Fruit fly (Drosophila melanogaster) whole organism, embryonic: ENCODE results near the gene CG46304.

Experiments
- Antp ChIP-seq: fragments of 200-800 bp; sonication (Bioruptor generic); optimal IDR thresholded peaks from 3 replicates; lab custom pipeline; 2016; ENCODE audit warnings: missing biosample characterization, missing genetic modification characterization
- Awh ChIP-seq: fragments of 200-800 bp; sonication (Bioruptor generic); IDR thresholded peaks from 2 replicates; pipeline ENCODE4, ENCODE4 v1.3.6; 2022; ENCODE audit warnings: missing biosample characterization, missing genetic modification characterization
- CG10267 ChIP-seq: fragments of 200-800 bp; sonication (Bioruptor generic); optimal IDR thresholded peaks from 2 replicates; lab custom pipeline; 2018; ENCODE audit warnings: missing biosample characterization, mild to moderate bottlenecking, missing genetic modification characterization, moderate library complexity
- CG10321 ChIP-seq: fragments of 200-800 bp; sonication (Bioruptor generic); IDR thresholded peaks from 2 replicates; pipeline ENCODE4 v1.3.6; 2022; ENCODE audit warnings: missing biosample characterization, missing genetic modification characterization
- CG10565 ChIP-seq: fragments of 200-800 bp; sonication (Bioruptor generic); optimal IDR thresholded peaks from 3 replicates; lab custom pipeline; 2016; ENCODE audit warnings: missing biosample characterization, mild to moderate bottlenecking, missing genetic modification characterization
- CG10959 ChIP-seq: fragments of 200-800 bp; sonication (Bioruptor generic); IDR thresholded peaks from 2 replicates; pipeline ENCODE4 v1.3.6; 2022; ENCODE audit warnings: missing biosample characterization, missing genetic modification characterization
- CG11247 ChIP-seq: fragments of 200-800 bp; sonication (Bioruptor generic); IDR thresholded peaks from 2 replicates; pipeline ENCODE4 v1.3.6; 2022; ENCODE audit warnings: missing biosample characterization, missing genetic modification characterization
- CG12155 ChIP-seq: fragments of 200-800 bp; sonication (Bioruptor generic); optimal IDR thresholded peaks from 3 replicates; lab custom pipeline; 2016; ENCODE audit warnings: missing biosample characterization, missing genetic modification characterization
- CG13424 ChIP-seq: fragments of 200-800 bp; sonication (Bioruptor generic); optimal IDR thresholded peaks from 2 replicates; lab custom pipeline; 2019; ENCODE audit warnings: missing biosample characterization, mild to moderate bottlenecking, missing genetic modification characterization, moderate library complexity
- CG14014 ChIP-seq: fragments of 200-800 bp; sonication (Bioruptor generic); IDR thresholded peaks from 2 replicates; pipeline ENCODE4 v1.3.6; 2022; ENCODE audit warnings: missing biosample characterization, missing genetic modification characterization
- CG15479 ChIP-seq: fragments of 200-800 bp; sonication (Bioruptor generic); optimal IDR thresholded peaks from 3 replicates; lab custom pipeline; 2019; ENCODE audit warnings: missing biosample characterization, mild to moderate bottlenecking, missing genetic modification characterization, moderate library complexity
- CG1602 ChIP-seq: fragments of 200-800 bp; sonication (Bioruptor generic); optimal IDR thresholded peaks from 3 replicates; lab custom pipeline; 2016; ENCODE audit warnings: missing biosample characterization, missing genetic modification characterization
- CG1647 ChIP-seq: fragments of 200-800 bp; sonication (Bioruptor generic); optimal IDR thresholded peaks from 3 replicates; lab custom pipeline; 2016; ENCODE audit warnings: missing biosample characterization, missing genetic modification characterization
- CG16863 ChIP-seq: fragments of 200-800 bp; sonication (Bioruptor generic); optimal IDR thresholded peaks from 3 replicates; lab custom pipeline; 2016; ENCODE audit warnings: missing biosample characterization, missing genetic modification characterization
- CG18262 ChIP-seq: fragments of 200-800 bp; optimal IDR thresholded peaks from 3 replicates; lab custom pipeline; 2019; ENCODE audit warnings: missing biosample characterization, mild to moderate bottlenecking, missing genetic modification characterization, moderate library complexity
- CG18599 ChIP-seq: fragments of 200-800 bp; sonication (Bioruptor generic); optimal IDR thresholded peaks from 3 replicates; lab custom pipeline; 2017; ENCODE audit warnings: missing biosample characterization, missing genetic modification characterization, mild to moderate bottlenecking, moderate library complexity, missing genetic modification reagents
- CG18764 ChIP-seq: fragments of 200-800 bp; sonication (Bioruptor generic); optimal IDR thresholded peaks from 3 replicates; lab custom pipeline; 2016; ENCODE audit warnings: missing biosample characterization, missing genetic modification characterization
- CG31224 ChIP-seq: fragments of 200-800 bp; sonication (Bioruptor generic); IDR thresholded peaks from 2 replicates; pipeline ENCODE4 v1.3.6; 2022; ENCODE audit warnings: missing biosample characterization, missing genetic modification characterization
- CG31441 ChIP-seq: fragments of 200-800 bp; sonication (Bioruptor generic); IDR thresholded peaks from 2 replicates; pipeline ENCODE4 v1.3.6; 2022; ENCODE audit warnings: missing biosample characterization, missing genetic modification characterization
- CG7839 ChIP-seq: fragments of 200-800 bp; sonication (Bioruptor generic); optimal IDR thresholded peaks from 3 replicates; lab custom pipeline; 2018; ENCODE audit warnings: missing biosample characterization, mild to moderate bottlenecking, missing genetic modification characterization, moderate library complexity
- CG8359 ChIP-seq: fragments of 200-800 bp; sonication (Bioruptor generic); optimal IDR thresholded peaks from 2 replicates; lab custom pipeline; 2017; ENCODE audit warnings: missing biosample characterization, mild to moderate bottlenecking, missing genetic modification characterization, borderline replicate concordance
- CG9215 ChIP-seq: fragments of 200-800 bp; sonication (Bioruptor generic); IDR thresholded peaks from 2 replicates; pipeline ENCODE4 v1.3.6; 2022; ENCODE audit warnings: missing biosample characterization, missing genetic modification characterization
- D ChIP-seq, 2 experiments: fragments of 200-800 bp in 1 of 2; fragments of >200 bp in 1 of 2; sonication (Bioruptor generic) in 1 of 2; optimal IDR thresholded peaks; 2 replicates in 1 of 2; 3 replicates in 1 of 2; lab custom pipeline; 2017; ENCODE audit warnings: mild to moderate bottlenecking in 1 of 2, missing biosample characterization in 1 of 2, missing genetic modification characterization in 1 of 2, missing genetic modification reagents in 1 of 2
- Dad ChIP-seq: fragments of 200-800 bp; sonication (Bioruptor generic); optimal IDR thresholded peaks from 3 replicates; lab custom pipeline; 2016; ENCODE audit warnings: missing biosample characterization, missing genetic modification characterization
- Ets65A ChIP-seq: fragments of 200-800 bp; sonication (Bioruptor generic); peaks from one replicate; lab custom pipeline; 2016; ENCODE audit warnings: missing biosample characterization, missing genetic modification characterization
- Lhr ChIP-seq: fragments of 200-800 bp; sonication (Bioruptor generic); optimal IDR thresholded peaks from 3 replicates; lab custom pipeline; 2017; ENCODE audit warnings: mild to moderate bottlenecking, missing biosample characterization, missing genetic modification reagents, missing genetic modification characterization
- Mrtf ChIP-seq: fragments of 200-800 bp; sonication (Bioruptor generic); IDR thresholded peaks from 3 replicates; pipeline ENCODE4 v1.3.6; 2022; ENCODE audit warnings: missing biosample characterization, missing genetic modification characterization
- Opbp ChIP-seq: fragments of 200-800 bp; sonication (Bioruptor generic); IDR thresholded peaks from 3 replicates; pipeline ENCODE4 v1.3.6; 2022; ENCODE audit warnings: missing biosample characterization, missing genetic modification characterization; ENCODE audit not compliant: partially characterized antibody
- Sry-δ ChIP-seq: fragments of 200-800 bp; sonication (Bioruptor generic); optimal IDR thresholded peaks from 2 replicates; lab custom pipeline; 2016; ENCODE audit warnings: missing biosample characterization, missing genetic modification characterization
- Usf ChIP-seq: fragments of 200-800 bp; sonication (Bioruptor generic); optimal IDR thresholded peaks from 2 replicates; lab custom pipeline; 2017; ENCODE audit warnings: missing genotype, missing biosample characterization, missing genetic modification characterization
- al ChIP-seq: fragments of 200-800 bp; sonication (Bioruptor generic); IDR thresholded peaks from 2 replicates; pipeline ENCODE4 v1.3.6; 2022; ENCODE audit warnings: missing biosample characterization, missing genetic modification characterization
- ash1 ChIP-seq: fragments of 200-800 bp; sonication (Bioruptor generic); optimal IDR thresholded peaks from 2 replicates; lab custom pipeline; 2018; ENCODE audit warnings: missing biosample characterization, mild to moderate bottlenecking, missing genetic modification characterization
- btn ChIP-seq: fragments of 200-800 bp; sonication (Bioruptor generic); optimal IDR thresholded peaks from 2 replicates; lab custom pipeline; 2016; ENCODE audit warnings: missing biosample characterization, missing genetic modification characterization
- cas ChIP-seq: fragments of 200-800 bp; sonication (Bioruptor generic); IDR thresholded peaks from 2 replicates; pipeline ENCODE4 v1.3.6; 2022; ENCODE audit warnings: missing biosample characterization, missing genetic modification characterization
- chinmo ChIP-seq: fragments of 200-800 bp; sonication (Bioruptor generic); IDR thresholded peaks from 4 replicates; pipeline ENCODE4 v1.3.6; 2022; ENCODE audit warnings: missing biosample characterization, missing genetic modification characterization; ENCODE audit not compliant: partially characterized antibody
- crc ChIP-seq: fragments of 200-800 bp; sonication (Bioruptor generic); optimal IDR thresholded peaks from 2 replicates; lab custom pipeline; 2016; ENCODE audit warnings: missing biosample characterization, missing genetic modification characterization
- fd102C ChIP-seq: fragments of 200-800 bp; sonication (Bioruptor generic); optimal IDR thresholded peaks from 2 replicates; lab custom pipeline; 2018; ENCODE audit warnings: missing biosample characterization, mild to moderate bottlenecking, missing genetic modification characterization, moderate library complexity
- grau ChIP-seq: fragments of 200-800 bp; optimal IDR thresholded peaks from 3 replicates; lab custom pipeline; 2019; ENCODE audit warnings: missing biosample characterization, mild to moderate bottlenecking, missing genetic modification characterization, moderate library complexity
- jumu ChIP-seq: fragments of 200-800 bp; sonication (Bioruptor generic); optimal IDR thresholded peaks from 3 replicates; lab custom pipeline; 2016; ENCODE audit warnings: missing biosample characterization, missing genetic modification characterization
- kni ChIP-seq: fragments of 200-800 bp; sonication (Bioruptor generic); optimal IDR thresholded peaks from 3 replicates; lab custom pipeline; 2017; ENCODE audit warnings: mild to moderate bottlenecking, missing biosample characterization, missing genetic modification reagents, missing genetic modification characterization
- lmd ChIP-seq: fragments of 200-800 bp; sonication (Bioruptor generic); IDR thresholded peaks from 2 replicates; pipeline ENCODE4 v1.3.6; 2022; ENCODE audit warnings: missing biosample characterization, missing genetic modification characterization
- otp ChIP-seq: fragments of 200-800 bp; sonication (Bioruptor generic); IDR thresholded peaks from 3 replicates; pipeline ENCODE4, ENCODE4 v1.3.6; 2022; ENCODE audit warnings: missing biosample characterization, missing genetic modification characterization
- pzg ChIP-seq: fragments of 200-800 bp; sonication (Bioruptor generic); optimal IDR thresholded peaks from 3 replicates; lab custom pipeline; 2018; ENCODE audit warnings: missing biosample characterization, mild to moderate bottlenecking, missing genetic modification characterization, moderate library complexity
- sc ChIP-seq, 3 experiments: fragments of >200 bp in 2 of 3; fragments of 200-800 bp in 1 of 3; sonication (Bioruptor generic) in 1 of 3; optimal IDR thresholded peaks; 2 replicates in 2 of 3; 3 replicates in 1 of 3; lab custom pipeline; 2017; ENCODE audit warnings: mild to moderate bottlenecking in 1 of 3, missing biosample characterization in 1 of 3, missing genetic modification characterization in 1 of 3, missing genetic modification reagents in 1 of 3
- sens-2 ChIP-seq: fragments of 200-800 bp; sonication (Bioruptor generic); IDR thresholded peaks from 2 replicates; pipeline ENCODE4 v1.3.6; 2022; ENCODE audit warnings: missing biosample characterization, missing genetic modification characterization
- slbo ChIP-seq: fragments of 200-800 bp; sonication (Bioruptor generic); IDR thresholded peaks from 2 replicates; pipeline ENCODE4 v1.3.6; 2022; ENCODE audit warnings: missing biosample characterization, missing genetic modification characterization
- so ChIP-seq: fragments of 200-800 bp; sonication (Bioruptor generic); IDR thresholded peaks from 3 replicates; pipeline ENCODE4 v1.3.6; 2022; ENCODE audit warnings: missing biosample characterization, missing genetic modification characterization
- sob ChIP-seq: fragments of 200-800 bp; sonication (Bioruptor generic); IDR thresholded peaks from 2 replicates; pipeline ENCODE4 v1.3.6; 2022; ENCODE audit warnings: missing biosample characterization, missing genetic modification characterization
- tap ChIP-seq: fragments of 200-800 bp; optimal IDR thresholded peaks from 3 replicates; lab custom pipeline; 2019; ENCODE audit warnings: missing biosample characterization, mild to moderate bottlenecking, missing genetic modification characterization, moderate library complexity
- tx ChIP-seq: fragments of 200-800 bp; sonication (Bioruptor generic); optimal IDR thresholded peaks from 2 replicates; lab custom pipeline; 2016; ENCODE audit warnings: missing biosample characterization, missing genetic modification characterization

The CG46304 gene

DNA sequence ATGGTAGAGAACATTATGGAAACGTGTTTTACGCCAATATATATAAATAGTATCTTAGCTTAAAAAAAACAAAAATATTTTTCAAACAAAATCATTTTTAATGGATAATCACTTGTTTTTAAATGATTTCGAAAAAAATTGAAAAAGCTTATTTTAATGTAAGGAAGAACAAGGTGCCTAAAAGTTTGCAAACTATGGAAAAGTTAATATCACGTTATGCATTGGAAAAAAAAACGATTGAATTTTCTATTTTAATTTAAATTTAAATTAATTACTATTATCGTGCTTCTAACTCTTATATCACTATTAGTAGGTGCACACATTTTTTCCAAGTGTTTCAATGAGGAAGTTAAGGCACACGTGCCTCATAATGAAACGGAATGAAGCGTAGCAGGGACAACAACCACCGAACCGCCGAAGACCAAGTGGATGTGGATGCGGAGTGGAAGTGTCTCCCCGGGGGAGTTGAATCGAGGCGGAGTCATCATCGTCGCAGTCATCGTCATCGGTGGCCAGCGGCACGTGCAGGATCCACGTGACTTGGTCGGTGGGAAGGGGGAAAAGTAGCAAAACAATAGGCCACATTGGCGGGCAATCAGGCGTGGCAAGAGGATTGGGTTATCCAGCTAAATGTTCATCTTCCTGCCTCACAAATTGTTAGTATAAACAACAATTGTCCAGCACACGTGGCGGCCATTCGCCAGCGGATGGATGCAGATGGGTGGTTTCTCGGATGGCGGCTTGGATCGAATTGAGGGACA lies 49.1 kb upstream of the CG46304 start (continued):
- TF ChIP-seq tx, result no peak
- no peak for TF ChIP-seq Awh
- TF ChIP-seq Opbp (GFP tag; lab: Robert Waterston, UW), result no peak
- TF ChIP-seq chinmo (GFP tag; lab: Robert Waterston, UW), result no peak
- no peak for TF ChIP-seq otp (GFP tag; lab: Robert Waterston, UW)
- TF ChIP-seq CG10321 (GFP tag; lab: Robert Waterston, UW), result no peak
- TF ChIP-seq cas (GFP tag; lab: Robert Waterston, UW), result no peak
- no peak for TF ChIP-seq CG10565 (GFP tag; lab: Kevin White, UChicago)
- peak; percentile 4 for TF ChIP-seq CG7839
- TF ChIP-seq sob, result no peak
- TF ChIP-seq CG8359 (GFP tag; lab: Kevin White, UChicago), result no peak
- no peak for TF ChIP-seq CG1647 (GFP tag; lab: Kevin White, UChicago)
- no peak for TF ChIP-seq Mrtf (GFP tag; lab: Robert Waterston, UW)
- no peak for TF ChIP-seq CG9215 (GFP tag; lab: Robert Waterston, UW)
- no peak for TF ChIP-seq CG14014
- TF ChIP-seq btn (GFP tag; lab: Kevin White, UChicago), result no peak
- no peak for TF ChIP-seq Lhr
- no peak for TF ChIP-seq CG18764 (GFP tag; lab: Kevin White, UChicago)
- TF ChIP-seq lmd (GFP tag; lab: Robert Waterston, UW), result no peak
- TF ChIP-seq CG31224 (GFP tag; lab: Robert Waterston, UW), result no peak
- no peak for TF ChIP-seq CG10959 (GFP tag; lab: Robert Waterston, UW)
- TF ChIP-seq ash1 (GFP tag; lab: Kevin White, UChicago), result no peak
- peak; percentile 63 for TF ChIP-seq CG31441 (GFP tag; lab: Robert Waterston, UW)
- TF ChIP-seq sens-2 (GFP tag; lab: Robert Waterston, UW), result no peak
- no peak for TF ChIP-seq CG16863 (GFP tag; lab: Kevin White, UChicago)
- no peak for TF ChIP-seq CG11247 (GFP tag; lab: Robert Waterston, UW)
- TF ChIP-seq Antp (GFP tag; lab: Kevin White, UChicago), result no peak
- no peak for TF ChIP-seq kni (GFP tag; lab: Kevin White, UChicago)
- no peak for TF ChIP-seq jumu (GFP tag; lab: Kevin White, UChicago)
- peak; percentile 25 for TF ChIP-seq CG13424 (tag; lab: Kevin White, UChicago)
- no peak for TF ChIP-seq D (optimal IDR thresholded peaks at IDR 0.05; lab: Kevin White, UChicago)
- no peak for TF ChIP-seq D (GFP tag; optimal IDR thresholded peaks at IDR 0.05; lab: Kevin White, UChicago)
- TF ChIP-seq Usf (GFP tag; lab: Kevin White, UChicago), result no peak
- no peak for TF ChIP-seq fd102C (GFP tag; lab: Kevin White, UChicago)
- no peak for TF ChIP-seq Dad
- peak; percentile 36 for TF ChIP-seq CG10267 (tag; lab: Kevin White, UChicago)
- no peak for TF ChIP-seq tap
- no peak for TF ChIP-seq CG12155 (GFP tag; lab: Kevin White, UChicago)
- TF ChIP-seq Ets65A (GFP tag; lab: Kevin White, UChicago), result no peak
- TF ChIP-seq pzg (GFP tag; lab: Kevin White, UChicago), result no peak
- TF ChIP-seq crc (GFP tag; lab: Kevin White, UChicago), result no peak
- no peak for TF ChIP-seq CG15479 (GFP tag; lab: Kevin White, UChicago)
- no peak for TF ChIP-seq sc (optimal IDR thresholded peaks at IDR 0.05; lab: Kevin White, UChicago)
- TF ChIP-seq sc (GFP tag; optimal IDR thresholded peaks at IDR 0.05; lab: Kevin White, UChicago), result peak; percentile 32
- TF ChIP-seq CG1602, result peak; percentile 22
- no peak for TF ChIP-seq so
- TF ChIP-seq Sry-δ, result no peak
- peak; percentile 69 for TF ChIP-seq CG18262 (tag; lab: Kevin White, UChicago)
- peak; percentile 22 for TF ChIP-seq grau (tag; lab: Kevin White, UChicago)
- no peak for TF ChIP-seq al (GFP tag; lab: Robert Waterston, UW)
- TF ChIP-seq CG18599, result no peak
- no peak for TF ChIP-seq slbo (GFP tag; lab: Robert Waterston, UW)
